Worm (Caenorhabditis elegans) whole organism, L4 larva: ENCODE measurements around the gene D1005.4.
A peak's percentile ranks its signal among the peaks of the same experiment; 100 is the strongest.

Source experiments
- F37D6.2 ChIP-seq: sonication (generic microtip); optimal IDR thresholded peaks from 2 replicates; lab custom pipeline; 2016; ENCODE audit warnings: mild to moderate bottlenecking, missing genetic modification characterization, missing compliant biosample characterization
- Y48G9A.11 ChIP-seq: fragments of 200-800 bp; sonication (Bioruptor generic); IDR thresholded peaks from 2 replicates; pipeline ENCODE4 v1.3.6; 2022; ENCODE audit warnings: missing genetic modification reagents, missing genetic modification characterization, missing compliant biosample characterization
- dve-1 ChIP-seq: sonication (generic microtip); optimal IDR thresholded peaks from 2 replicates; lab custom pipeline; 2017; ENCODE audit warnings: antibody characterized with exemption, mild to moderate bottlenecking, missing genetic modification characterization, missing compliant biosample characterization; ENCODE audit not compliant: insufficient read depth
- fkh-10 ChIP-seq: fragments of 150-350 bp; optimal IDR thresholded peaks from 2 replicates; lab custom pipeline; 2014; ENCODE audit warnings: missing biosample characterization, missing genetic modification reagents, missing genetic modification characterization
- lir-3 ChIP-seq: sonication (generic microtip); optimal IDR thresholded peaks from 2 replicates; lab custom pipeline; 2016; ENCODE audit warnings: mild to moderate bottlenecking, missing genetic modification characterization, missing compliant biosample characterization
- lsy-2 ChIP-seq, 2 experiments: fragments of 150-350 bp in 1 of 2; sonication (generic microtip) in 1 of 2; optimal IDR thresholded peaks; 2 replicates each; lab custom pipeline; 2014 to 2017; ENCODE audit warnings: missing biosample characterization in 2 of 2, missing genetic modification characterization in 2 of 2
- nhr-77 ChIP-seq: fragments of 150-350 bp; optimal IDR thresholded peaks from 2 replicates; lab custom pipeline; 2014; ENCODE audit warnings: missing biosample characterization, missing genetic modification characterization
- pha-4 ChIP-seq, 2 experiments: fragments of 150-350 bp in 1 of 2; fragments of 200-800 bp in 1 of 2; sonication (Bioruptor generic) in 1 of 2; IDR thresholded peaks in 1 of 2; optimal IDR thresholded peaks in 1 of 2; 2 replicates each; pipeline versions ENCODE4 v1.3.6 to Lab custom; 2014 to 2022; ENCODE audit warnings: missing genetic modification characterization in 2 of 2, missing genetic modification reagents in 2 of 2, missing biosample characterization in 1 of 2, missing compliant biosample characterization in 1 of 2
- spr-1 ChIP-seq: sonication (generic microtip); optimal IDR thresholded peaks from 2 replicates; lab custom pipeline; 2016; ENCODE audit warnings: mild to moderate bottlenecking, missing genetic modification characterization, missing compliant biosample characterization

DNA sequence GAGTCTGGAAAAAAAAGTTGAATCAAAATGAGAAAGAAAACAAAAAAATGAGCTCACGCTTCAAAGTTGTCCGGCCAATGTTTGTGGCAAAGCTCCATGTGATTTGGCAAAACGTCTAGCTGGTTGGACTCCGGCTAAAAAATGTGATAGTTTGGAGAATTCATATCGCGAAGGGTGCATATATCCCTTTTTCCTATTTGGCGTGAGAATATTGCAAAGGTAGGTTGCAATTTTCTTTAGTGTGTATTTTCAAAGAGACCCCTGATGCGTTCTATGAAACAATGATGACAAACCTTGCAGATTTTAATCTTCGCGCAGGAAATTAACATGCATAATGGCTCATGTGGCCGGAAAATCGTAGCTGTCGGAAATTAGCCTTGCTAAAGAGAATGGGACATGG lies 6.6 kb upstream of the D1005.4 start:
- no peak for TF ChIP-seq lir-3 (tag; lab: Kevin White, UChicago)
- TF ChIP-seq dve-1: no peak
- no peak for TF ChIP-seq spr-1
- no peak for TF ChIP-seq Y48G9A.11
- no peak for TF ChIP-seq nhr-77 (tag; lab: Kevin White, UChicago)
- no peak for TF ChIP-seq F37D6.2 (tag; lab: Kevin White, UChicago)
- no peak for TF ChIP-seq pha-4 (GFP tag; IDR thresholded peaks at IDR 0.05; lab: Robert Waterston, UW)
- no peak for TF ChIP-seq pha-4 (tag; optimal IDR thresholded peaks at IDR 0.05; lab: Kevin White, UChicago)
- TF ChIP-seq lsy-2 (tag; optimal IDR thresholded peaks at IDR 0.05; lab: Kevin White, UChicago): peak in 1 of 2 experiments; percentile 46
- no peak for TF ChIP-seq fkh-10
